Worm (Caenorhabditis elegans): ENCODE measurements around the gene mboa-2.

DNA sequence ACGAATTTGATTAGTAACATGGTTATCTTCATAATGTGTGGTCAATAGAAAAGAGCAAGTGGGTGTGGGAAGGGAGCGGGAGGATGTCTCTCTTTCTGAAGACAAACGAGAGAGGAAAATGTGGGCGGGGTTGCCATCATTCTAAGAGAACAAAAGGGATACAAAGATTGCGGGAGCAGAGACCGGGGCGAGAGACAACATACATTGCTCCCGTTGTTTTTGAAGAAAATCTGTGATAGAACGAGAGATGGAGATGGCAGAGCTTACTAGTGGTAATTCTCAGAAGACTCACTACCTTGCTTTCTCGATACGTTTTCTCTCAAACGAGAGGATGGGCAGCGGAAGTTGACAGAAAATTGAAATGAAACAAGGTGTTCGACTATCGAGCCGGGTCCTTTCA is 48.9 kb downstream of the mboa-2 start:
- no peak for TF ChIP-seq ceh-82 (tag; optimal IDR thresholded peaks at IDR 0.05)
- TF ChIP-seq egl-27 (tag; optimal IDR thresholded peaks at IDR 0.05) = no peak
- no peak for TF ChIP-seq ctbp-1 (GFP tag; IDR thresholded peaks at IDR 0.05)
- no peak for TF ChIP-seq lim-7 (GFP tag; IDR thresholded peaks at IDR 0.05)
- no peak for TF ChIP-seq nhr-10 (tag; optimal IDR thresholded peaks at IDR 0.05)
- TF ChIP-seq unc-39 (tag; optimal IDR thresholded peaks at IDR 0.05) = no peak
- TF ChIP-seq nhr-28 (tag; optimal IDR thresholded peaks at IDR 0.05) = no peak
- no peak for TF ChIP-seq ces-1 (GFP tag; optimal IDR thresholded peaks at IDR 0.05)
- TF ChIP-seq lin-15B (tag; optimal IDR thresholded peaks at IDR 0.05) = no peak
- TF ChIP-seq hlh-11 (tag; optimal IDR thresholded peaks at IDR 0.05) = no peak
